Worm (Caenorhabditis elegans) whole organism, L4 larva: Measurements from ENCODE around the gene pcp-2.

ENCODE experiments used
- D1046.2 ChIP-seq: fragments of 200-800 bp; sonication (Bioruptor generic); IDR thresholded peaks from 2 replicates; pipeline ENCODE4 v1.3.6; 2022; ENCODE audit warnings: missing genetic modification characterization, missing compliant biosample characterization
- F37D6.2 ChIP-seq: sonication (generic microtip); optimal IDR thresholded peaks from 2 replicates; lab custom pipeline; 2016; ENCODE audit warnings: mild to moderate bottlenecking, missing genetic modification characterization, missing compliant biosample characterization
- R02D3.7 ChIP-seq: fragments of 150-350 bp; sonication (generic microtip); optimal IDR thresholded peaks from 3 replicates; lab custom pipeline; 2014; ENCODE audit warnings: missing biosample characterization, missing genetic modification characterization
- Y48G9A.11 ChIP-seq: fragments of 200-800 bp; sonication (Bioruptor generic); IDR thresholded peaks from 2 replicates; pipeline ENCODE4 v1.3.6; 2022; ENCODE audit warnings: missing genetic modification reagents, missing genetic modification characterization, missing compliant biosample characterization
- Y5F2A.4 ChIP-seq: fragments of 200-800 bp; sonication (Bioruptor generic); optimal IDR thresholded peaks from 2 replicates; lab custom pipeline; 2018; ENCODE audit warnings: mild to moderate bottlenecking, missing genetic modification characterization, missing compliant biosample characterization
- Y75B8A.6 ChIP-seq: fragments of 200-800 bp; sonication (Bioruptor generic); IDR thresholded peaks from 2 replicates; pipeline ENCODE4 v1.3.6; 2022; ENCODE audit warnings: missing genetic modification reagents, missing genetic modification characterization, missing compliant biosample characterization
- aha-1 ChIP-seq: fragments of 150-350 bp; peaks from one replicate; lab custom pipeline; 2014; ENCODE audit warnings: missing biosample characterization, missing genetic modification characterization
- aly-2 ChIP-seq: sonication (generic microtip); optimal IDR thresholded peaks from 2 replicates; lab custom pipeline; 2018; ENCODE audit warnings: missing biosample characterization, missing genetic modification characterization
- ceh-32 ChIP-seq: sonication (generic microtip); optimal IDR thresholded peaks from 2 replicates; lab custom pipeline; 2016; ENCODE audit warnings: mild to moderate bottlenecking, missing genetic modification characterization, missing compliant biosample characterization; ENCODE audit not compliant: poor library complexity
- ceh-62 ChIP-seq: sonication (generic microtip); optimal IDR thresholded peaks from 2 replicates; lab custom pipeline; 2017; ENCODE audit warnings: missing biosample characterization, missing genetic modification characterization
- ceh-82 ChIP-seq: sonication (generic microtip); optimal IDR thresholded peaks from 2 replicates; lab custom pipeline; 2017; ENCODE audit warnings: missing biosample characterization, missing genetic modification characterization
- daf-16 ChIP-seq, 3 experiments: sonication (generic microtip); optimal IDR thresholded peaks; 2 replicates each; lab custom pipeline; 2016 to 2017; ENCODE audit warnings: missing genetic modification characterization in 3 of 3, missing genetic modification reagents in 3 of 3, mild to moderate bottlenecking in 2 of 3, missing compliant biosample characterization in 2 of 3, missing biosample characterization in 1 of 3, moderate library complexity in 1 of 3
- dmd-6 ChIP-seq: fragments of 200-800 bp; sonication (Bioruptor generic); IDR thresholded peaks from 2 replicates; pipeline ENCODE4 v1.3.6; 2022; ENCODE audit warnings: missing genetic modification reagents, missing genetic modification characterization, missing compliant biosample characterization
- egl-27 ChIP-seq: sonication (generic microtip); optimal IDR thresholded peaks from 3 replicates; lab custom pipeline; 2017; ENCODE audit warnings: missing biosample characterization, missing genetic modification reagents, missing genetic modification characterization
- gei-8 ChIP-seq: fragments of 200-800 bp; sonication (Bioruptor generic); optimal IDR thresholded peaks from 2 replicates; lab custom pipeline; 2018; ENCODE audit warnings: mild to moderate bottlenecking, missing genetic modification characterization, missing compliant biosample characterization
- hif-1 ChIP-seq, 2 experiments: sonication (generic microtip); optimal IDR thresholded peaks; 2 replicates each; lab custom pipeline; 2016 to 2017; ENCODE audit warnings: missing compliant biosample characterization in 2 of 2, missing genetic modification characterization in 2 of 2, missing genetic modification reagents in 2 of 2, missing genotype in 2 of 2, mild to moderate bottlenecking in 1 of 2
- hlh-11 ChIP-seq: fragments of 200-800 bp; sonication (Bioruptor generic); optimal IDR thresholded peaks from 2 replicates; lab custom pipeline; 2018; ENCODE audit warnings: mild to moderate bottlenecking, missing genetic modification characterization, missing compliant biosample characterization
- lim-7 ChIP-seq: fragments of 200-800 bp; sonication (Bioruptor generic); IDR thresholded peaks from 2 replicates; pipeline ENCODE4 v1.3.6; 2022; ENCODE audit warnings: missing genetic modification characterization, missing compliant biosample characterization
- lin-15B ChIP-seq: fragments of 150-350 bp; sonication (generic microtip); optimal IDR thresholded peaks from 3 replicates; lab custom pipeline; 2014; ENCODE audit warnings: missing biosample characterization, missing genetic modification characterization
- lin-29 ChIP-seq: fragments of 200-800 bp; sonication (Bioruptor generic); IDR thresholded peaks from 2 replicates; pipeline ENCODE4 v1.3.6; 2022; ENCODE audit warnings: missing genetic modification reagents, missing genetic modification characterization, missing compliant biosample characterization
- lin-38 ChIP-seq: fragments of 200-800 bp; sonication (Bioruptor generic); IDR thresholded peaks from 2 replicates; pipeline ENCODE4 v1.3.6; 2022; ENCODE audit warnings: missing genetic modification reagents, missing genetic modification characterization, missing compliant biosample characterization
- lin-39 ChIP-seq: fragments of 150-350 bp; optimal IDR thresholded peaks from 2 replicates; lab custom pipeline; 2014; ENCODE audit warnings: missing biosample characterization, missing genetic modification reagents, missing genetic modification characterization
- lir-3 ChIP-seq: sonication (generic microtip); optimal IDR thresholded peaks from 2 replicates; lab custom pipeline; 2016; ENCODE audit warnings: mild to moderate bottlenecking, missing genetic modification characterization, missing compliant biosample characterization
- madf-9 ChIP-seq: fragments of 200-800 bp; sonication (Bioruptor generic); conservative IDR thresholded peaks from 2 replicates; pipeline ENCODE4 v1.3.6; 2022; ENCODE audit warnings: missing genetic modification reagents, missing genetic modification characterization, missing compliant biosample characterization
- mdt-29 ChIP-seq: fragments of 200-800 bp; sonication (Bioruptor generic); IDR thresholded peaks from 2 replicates; pipeline ENCODE4 v1.3.6; 2022; ENCODE audit warnings: missing genetic modification reagents, missing genetic modification characterization, missing compliant biosample characterization
- mxl-3 ChIP-seq: fragments of 200-800 bp; sonication (Bioruptor generic); optimal IDR thresholded peaks from 2 replicates; lab custom pipeline; 2018; ENCODE audit warnings: mild to moderate bottlenecking, missing genetic modification characterization, missing compliant biosample characterization
- nhr-10 ChIP-seq: fragments of 150-350 bp; optimal IDR thresholded peaks from 2 replicates; lab custom pipeline; 2014; ENCODE audit warnings: missing biosample characterization, missing genetic modification characterization
- nhr-11 ChIP-seq: fragments of 150-350 bp; optimal IDR thresholded peaks from 2 replicates; lab custom pipeline; 2014; ENCODE audit warnings: missing biosample characterization, missing genetic modification characterization
- nhr-237 ChIP-seq: sonication (generic microtip); optimal IDR thresholded peaks from 2 replicates; lab custom pipeline; 2017; ENCODE audit warnings: missing biosample characterization, missing genetic modification characterization
- nhr-28 ChIP-seq: fragments of 150-350 bp; optimal IDR thresholded peaks from 2 replicates; lab custom pipeline; 2014; ENCODE audit warnings: missing biosample characterization, missing genetic modification characterization
- nhr-6 ChIP-seq: fragments of 150-350 bp; optimal IDR thresholded peaks from 2 replicates; lab custom pipeline; 2014; ENCODE audit warnings: missing biosample characterization, missing genetic modification characterization
- nhr-77 ChIP-seq: fragments of 150-350 bp; optimal IDR thresholded peaks from 2 replicates; lab custom pipeline; 2014; ENCODE audit warnings: missing biosample characterization, missing genetic modification characterization
- php-3 ChIP-seq: fragments of 200-800 bp; sonication (Bioruptor generic); IDR thresholded peaks from 2 replicates; pipeline ENCODE4 v1.3.6; 2022; ENCODE audit warnings: missing genetic modification reagents, missing genetic modification characterization, missing compliant biosample characterization
- pqm-1 ChIP-seq: sonication (generic microtip); optimal IDR thresholded peaks from 2 replicates; lab custom pipeline; 2017; ENCODE audit warnings: missing biosample characterization, missing genetic modification characterization
- saeg-2 ChIP-seq: fragments of 200-800 bp; sonication (Bioruptor generic); IDR thresholded peaks from 2 replicates; pipeline ENCODE4 v1.3.6; 2022; ENCODE audit warnings: missing genetic modification reagents, missing genetic modification characterization, missing compliant biosample characterization
- sdz-12 ChIP-seq: fragments of 200-800 bp; sonication (Bioruptor generic); optimal IDR thresholded peaks from 2 replicates; lab custom pipeline; 2018; ENCODE audit warnings: mild to moderate bottlenecking, missing genetic modification characterization, missing compliant biosample characterization
- snpc-1.2 ChIP-seq: fragments of 200-800 bp; sonication (Bioruptor generic); IDR thresholded peaks from 2 replicates; pipeline ENCODE4 v1.3.6; 2022; ENCODE audit warnings: missing genetic modification reagents, missing genetic modification characterization, missing compliant biosample characterization
- snpc-4 ChIP-seq: fragments of 150-350 bp; optimal IDR thresholded peaks from 2 replicates; lab custom pipeline; 2014; ENCODE audit warnings: missing biosample characterization, missing genetic modification characterization
- unc-130 ChIP-seq: sonication (generic microtip); optimal IDR thresholded peaks from 2 replicates; lab custom pipeline; 2016; ENCODE audit warnings: missing genetic modification reagents, missing genetic modification characterization, missing compliant biosample characterization
- unc-39 ChIP-seq: sonication (generic microtip); optimal IDR thresholded peaks from 2 replicates; lab custom pipeline; 2017; ENCODE audit warnings: missing biosample characterization, missing genetic modification characterization
- unc-62 ChIP-seq, 3 experiments: fragments of 150-350 bp in 1 of 3; sonication (generic microtip); optimal IDR thresholded peaks in 2 of 3; peaks in 1 of 3; 1 replicate in 1 of 3; 2 replicates in 2 of 3; lab custom pipeline; 2014 to 2017; ENCODE audit warnings: missing biosample characterization in 3 of 3, missing genetic modification characterization in 3 of 3, missing genetic modification reagents in 3 of 3, missing genotype in 1 of 3
- vab-7 ChIP-seq: fragments of 200-800 bp; sonication (Bioruptor generic); IDR thresholded peaks from 2 replicates; pipeline ENCODE4 v1.3.6; 2022; ENCODE audit warnings: missing genetic modification reagents, missing genetic modification characterization, missing compliant biosample characterization
- zag-1 ChIP-seq: fragments of 150-350 bp; optimal IDR thresholded peaks from 2 replicates; lab custom pipeline; 2014; ENCODE audit warnings: missing biosample characterization, missing genetic modification characterization
- zfp-2 ChIP-seq: sonication (generic microtip); optimal IDR thresholded peaks from 2 replicates; lab custom pipeline; 2016; ENCODE audit warnings: mild to moderate bottlenecking, missing genetic modification characterization, missing compliant biosample characterization
- zip-11 ChIP-seq: fragments of 200-800 bp; sonication (Bioruptor generic); IDR thresholded peaks from 2 replicates; pipeline ENCODE4 v1.3.6; 2022; ENCODE audit warnings: missing genetic modification characterization, missing compliant biosample characterization
- zip-2 ChIP-seq: fragments of 150-350 bp; optimal IDR thresholded peaks from 2 replicates; lab custom pipeline; 2014; ENCODE audit warnings: missing biosample characterization, missing genetic modification characterization
- ztf-7 ChIP-seq: fragments of 150-350 bp; optimal IDR thresholded peaks from 2 replicates; lab custom pipeline; 2014; ENCODE audit warnings: missing biosample characterization, missing genetic modification characterization

The pcp-2 gene

DNA sequence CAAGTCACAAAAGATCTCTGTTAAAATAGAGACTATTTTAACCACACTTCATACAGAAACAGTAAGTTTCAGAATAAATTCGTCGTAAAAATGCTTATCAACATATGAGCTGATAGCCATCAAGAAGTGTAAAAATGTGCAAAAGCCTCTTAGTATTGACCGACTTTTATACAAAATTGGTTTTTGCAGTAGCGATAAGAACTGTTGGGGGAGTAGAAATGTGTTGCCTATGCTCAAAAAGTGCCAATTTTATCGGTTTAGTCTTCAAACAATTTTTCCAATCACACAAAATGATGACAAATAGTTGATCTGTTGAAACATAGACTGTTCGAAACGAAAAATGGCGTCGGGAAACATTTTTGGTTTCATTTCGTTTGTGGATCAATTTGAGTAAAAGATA, 5.1 kb downstream of the pcp-2 start (continued):
- no peak for TF ChIP-seq unc-130 (GFP tag; lab: Kevin White, UChicago)
- TF ChIP-seq egl-27 (tag; lab: Kevin White, UChicago), result no peak
- no peak for TF ChIP-seq ceh-82 (tag; lab: Kevin White, UChicago)
- peak; percentile 96 for TF ChIP-seq dmd-6 (GFP tag; lab: Robert Waterston, UW)
- TF ChIP-seq saeg-2 (GFP tag; lab: Robert Waterston, UW), result no peak

- TF ChIP-seq mdt-29 (no peak), gei-8 (GFP tag; lab: Kevin White, UChicago) (no peak), saeg-2 (GFP tag; lab: Robert Waterston, UW) (no peak), dmd-6 (GFP tag; lab: Robert Waterston, UW) (peak; percentile 81), php-3 (peak; percentile 48; the same call in 1 of the 2 replicates), F37D6.2 (tag; lab: Kevin White, UChicago) (no peak), snpc-1.2 (GFP tag; lab: Robert Waterston, UW) (no peak), unc-62 (GFP tag; optimal IDR thresholded peaks at IDR 0.05 in 1 of 2; lab: Kevin White, UChicago) (no peak), unc-62 (tag; optimal IDR thresholded peaks at IDR 0.05; lab: Kevin White, UChicago) (no peak), Y75B8A.6 (no peak), ztf-7 (tag; lab: Kevin White, UChicago) (no peak), hlh-11 (tag; lab: Kevin White, UChicago) (peak; percentile 47), aha-1 (peak; percentile 92), Y5F2A.4 (no peak), Y48G9A.11 (GFP tag; lab: Robert Waterston, UW) (no peak), nhr-28 (tag; lab: Kevin White, UChicago) (peak; percentile 74), mxl-3 (GFP tag; lab: Kevin White, UChicago) (no peak), R02D3.7 (tag; lab: Kevin White, UChicago) (no peak), ceh-62 (tag; lab: Kevin White, UChicago) (no peak), nhr-6 (tag; lab: Kevin White, UChicago) (no peak), nhr-77 (tag; lab: Kevin White, UChicago) (peak; percentile 30), hif-1 (tag; optimal IDR thresholded peaks at IDR 0.05; lab: Kevin White, UChicago) (no peak), lin-15B (tag; lab: Kevin White, UChicago) (no peak), unc-39 (no peak), zip-2 (tag; lab: Kevin White, UChicago) (no peak), lin-29 (GFP tag; lab: Robert Waterston, UW) (no peak), snpc-4 (tag; lab: Kevin White, UChicago) (no peak), D1046.2 (GFP tag; lab: Robert Waterston, UW) (no peak), daf-16 (GFP tag; optimal IDR thresholded peaks at IDR 0.05; lab: Kevin White, UChicago) (no peak), daf-16 (tag; optimal IDR thresholded peaks at IDR 0.05; lab: Kevin White, UChicago) (peak; percentile 65), nhr-237 (no peak), lir-3 (tag; lab: Kevin White, UChicago) (no peak), lim-7 (GFP tag; lab: Robert Waterston, UW) (no peak), pqm-1 (peak; percentile 90), lin-38 (no peak), lin-39 (tag; lab: Kevin White, UChicago) (no peak)
Measured at ce11 chrIV:9158969-9159800, 5.7 kb downstream of the pcp-2 start, which contains the start of gene pcp-3. pcp-3 (minus strand) TSS chrIV:9159019.

ce11 chrIV:9154263-9154662, 10.7 kb downstream of the pcp-2 start, which contains the start of gene F23B2.10:
F23B2.10 (minus strand) TSS chrIV:9154363.
- TF ChIP-seq nhr-28 (tag; lab: Kevin White, UChicago) (no peak), zfp-2 (no peak), ceh-32 (tag; lab: Kevin White, UChicago) (no peak), lin-29 (GFP tag; lab: Robert Waterston, UW) (no peak), nhr-6 (tag; lab: Kevin White, UChicago) (no peak), nhr-10 (tag; lab: Kevin White, UChicago) (no peak), sdz-12 (GFP tag; lab: Kevin White, UChicago) (no peak), lim-7 (GFP tag; lab: Robert Waterston, UW) (no peak), aly-2 (tag; lab: Kevin White, UChicago) (no peak), zag-1 (no peak), mdt-29 (no peak), madf-9 (GFP tag; lab: Robert Waterston, UW) (no peak), vab-7 (GFP tag; lab: Robert Waterston, UW) (no peak), zip-11 (no peak), lin-38 (no peak), unc-62 (GFP tag; optimal IDR thresholded peaks at IDR 0.05 in 1 of 2; lab: Kevin White, UChicago) (no peak), unc-62 (tag; optimal IDR thresholded peaks at IDR 0.05; lab: Kevin White, UChicago) (no peak), ceh-82 (tag; lab: Kevin White, UChicago) (no peak), nhr-11 (tag; lab: Kevin White, UChicago) (no peak)
